Fruit fly (Drosophila melanogaster): ENCODE results near the gene Sf3a1.

Gene Sf3a1

DNA sequence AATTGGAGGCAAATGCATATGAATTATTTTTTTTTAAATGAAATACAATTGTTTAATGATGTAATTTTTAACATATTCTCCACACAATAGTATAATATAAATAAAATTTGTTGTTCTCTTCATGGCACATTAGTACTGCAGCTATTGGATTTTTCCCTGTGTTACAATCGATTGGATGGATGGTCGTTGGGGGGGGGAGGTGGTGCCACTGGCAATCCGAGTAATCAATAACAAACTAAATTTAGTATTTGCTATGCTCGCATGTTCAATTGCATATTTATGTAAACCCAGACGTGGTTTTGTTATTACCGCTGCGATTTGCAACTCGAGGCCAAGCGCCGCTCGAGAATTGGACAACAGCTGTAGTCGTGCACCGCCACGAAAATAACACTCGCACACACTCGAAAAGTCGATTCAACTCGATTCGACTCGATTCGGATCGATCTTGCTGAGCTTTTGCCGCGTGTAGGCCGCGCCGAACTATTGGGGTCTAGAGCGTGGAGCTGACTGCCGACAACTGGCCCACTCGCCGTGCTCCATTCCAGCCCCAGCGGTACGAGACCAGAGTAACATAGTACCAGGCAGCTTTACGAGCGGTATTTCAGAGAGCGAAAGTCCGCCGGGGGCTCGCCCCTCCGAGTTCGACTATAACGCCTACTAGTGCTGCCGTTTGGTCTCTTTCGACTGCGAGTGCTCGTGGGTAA lies 14.8 kb downstream of the Sf3a1 start, which contains the start of gene CG18622:
Gene CG18622 (minus strand): TSS at position 513 of the 704 bp plus-strand sequence.
- TF ChIP-seq Sox15 (GFP tag; optimal IDR thresholded peaks at IDR 0.05) (no peak), fkh (GFP tag; optimal IDR thresholded peaks at IDR 0.05) (no peak), CG32006 (GFP tag; optimal IDR thresholded peaks at IDR 0.05) (peak; percentile 43), CG6276 (GFP tag; optimal IDR thresholded peaks at IDR 0.05) (peak; percentile 48), Met (GFP tag; optimal IDR thresholded peaks at IDR 0.05) (no peak), CG8119 (GFP tag; IDR thresholded peaks at IDR 0.05) (peak; percentile 13; the same call in 1 of the 3 replicates), CG16779 (tag; optimal IDR thresholded peaks at IDR 0.05) (peak; percentile 4), topi (GFP tag; optimal IDR thresholded peaks at IDR 0.05) (no peak), Hr38 (GFP tag; optimal IDR thresholded peaks at IDR 0.05) (no peak)

dm6 chr3R:16986181-16987074 lies 15.7 kb downstream of the Sf3a1 start:
- peak; percentile 86 for TF ChIP-seq CG4318 (GFP tag; optimal IDR thresholded peaks at IDR 0.05)
- TF ChIP-seq Eip93F (GFP tag; optimal IDR thresholded peaks at IDR 0.05): peak; percentile 68
- TF ChIP-seq Gug (GFP tag; IDR thresholded peaks at IDR 0.05): peak; percentile 95
- peak; percentile 84 for TF ChIP-seq CG1621 (tag; optimal IDR thresholded peaks at IDR 0.05)
- peak; percentile 82 for TF ChIP-seq Ets96B (tag; optimal IDR thresholded peaks at IDR 0.05)
- peak; percentile 95 for TF ChIP-seq Hr4 (GFP tag; optimal IDR thresholded peaks at IDR 0.05)
- TF ChIP-seq CG3919 (GFP tag; optimal IDR thresholded peaks at IDR 0.05): peak; percentile 89
- TF ChIP-seq Blimp-1 (GFP tag; optimal IDR thresholded peaks at IDR 0.05): peak; percentile 74
- TF ChIP-seq Sox14 (GFP tag; optimal IDR thresholded peaks at IDR 0.05): peak; percentile 93
- peak; percentile 42 for TF ChIP-seq CG11762 (GFP tag; optimal IDR thresholded peaks at IDR 0.05; ENCODE audit: insufficient read depth)
- peak; percentile 82 for TF ChIP-seq spab (GFP tag; optimal IDR thresholded peaks at IDR 0.05)
- TF ChIP-seq salr (GFP tag; optimal IDR thresholded peaks at IDR 0.05): peak; percentile 73 to 80
- peak; percentile 88 for TF ChIP-seq topi (GFP tag; optimal IDR thresholded peaks at IDR 0.05)
- peak; percentile 91 for TF ChIP-seq CG11902 (GFP tag; optimal IDR thresholded peaks at IDR 0.05)
- TF ChIP-seq Eip75B (GFP tag; optimal IDR thresholded peaks at IDR 0.05): peak; percentile 89
- TF ChIP-seq eg (GFP tag; IDR thresholded peaks at IDR 0.05): peak; percentile 98
- TF ChIP-seq CG6792 (GFP tag; optimal IDR thresholded peaks at IDR 0.05): peak; percentile 89
- TF ChIP-seq CG11294 (GFP tag; IDR thresholded peaks at IDR 0.05): peak; percentile 97
- TF ChIP-seq OdsH (GFP tag; optimal IDR thresholded peaks at IDR 0.05): peak; percentile 90
- TF ChIP-seq Ets21C (GFP tag; optimal IDR thresholded peaks at IDR 0.05): peak; percentile 88
- TF ChIP-seq CG16779 (tag; optimal IDR thresholded peaks at IDR 0.05): peak; percentile 83
- peak; percentile 90 for TF ChIP-seq acj6 (GFP tag; optimal IDR thresholded peaks at IDR 0.05)
- peak; percentile 94 for TF ChIP-seq CG32006 (GFP tag; optimal IDR thresholded peaks at IDR 0.05)
- peak; percentile 87 for TF ChIP-seq Lpt (GFP tag; optimal IDR thresholded peaks at IDR 0.05)
- peak; percentile 81 for TF ChIP-seq CG8319 (GFP tag; optimal IDR thresholded peaks at IDR 0.05)
- TF ChIP-seq CG8119 (GFP tag; IDR thresholded peaks at IDR 0.05): peak; percentile 95
- TF ChIP-seq CG6163 (GFP tag; IDR thresholded peaks at IDR 0.05): peak; percentile 96
- TF ChIP-seq dac (GFP tag; optimal IDR thresholded peaks at IDR 0.05): peak; percentile 86
- peak; percentile 75 for TF ChIP-seq CG6276 (GFP tag; optimal IDR thresholded peaks at IDR 0.05)
- peak; percentile 96 for TF ChIP-seq Eip78C (GFP tag)
- peak; percentile 84 for TF ChIP-seq CG8632 (GFP tag; optimal IDR thresholded peaks at IDR 0.05)
- TF ChIP-seq achi (GFP tag; optimal IDR thresholded peaks at IDR 0.05): peak; percentile 88
- peak; percentile 91 for TF ChIP-seq pdm3 (GFP tag; optimal IDR thresholded peaks at IDR 0.05)
- peak; percentile 88 for TF ChIP-seq Sox15 (GFP tag; optimal IDR thresholded peaks at IDR 0.05)
- TF ChIP-seq Hr39 (GFP tag; optimal IDR thresholded peaks at IDR 0.05): peak; percentile 93
- TF ChIP-seq CG6854 (GFP tag; optimal IDR thresholded peaks at IDR 0.05): peak; percentile 51
- TF ChIP-seq CG7368 (GFP tag; optimal IDR thresholded peaks at IDR 0.05): peak; percentile 92
- peak; percentile 83 for TF ChIP-seq CG3032 (tag; optimal IDR thresholded peaks at IDR 0.05)
- peak; percentile 84 for TF ChIP-seq CG10669 (GFP tag; optimal IDR thresholded peaks at IDR 0.05)
- TF ChIP-seq fd59A (GFP tag; optimal IDR thresholded peaks at IDR 0.05): peak; percentile 85
- TF ChIP-seq CG9139 (GFP tag; optimal IDR thresholded peaks at IDR 0.05): peak; percentile 60
- TF ChIP-seq lz (GFP tag; optimal IDR thresholded peaks at IDR 0.05): peak; percentile 93
- peak; percentile 90 for TF ChIP-seq net (GFP tag; optimal IDR thresholded peaks at IDR 0.05)
